Worm (Caenorhabditis elegans): ENCODE data around the gene Y6D1A.1.

Gene Y6D1A.1

DNA sequence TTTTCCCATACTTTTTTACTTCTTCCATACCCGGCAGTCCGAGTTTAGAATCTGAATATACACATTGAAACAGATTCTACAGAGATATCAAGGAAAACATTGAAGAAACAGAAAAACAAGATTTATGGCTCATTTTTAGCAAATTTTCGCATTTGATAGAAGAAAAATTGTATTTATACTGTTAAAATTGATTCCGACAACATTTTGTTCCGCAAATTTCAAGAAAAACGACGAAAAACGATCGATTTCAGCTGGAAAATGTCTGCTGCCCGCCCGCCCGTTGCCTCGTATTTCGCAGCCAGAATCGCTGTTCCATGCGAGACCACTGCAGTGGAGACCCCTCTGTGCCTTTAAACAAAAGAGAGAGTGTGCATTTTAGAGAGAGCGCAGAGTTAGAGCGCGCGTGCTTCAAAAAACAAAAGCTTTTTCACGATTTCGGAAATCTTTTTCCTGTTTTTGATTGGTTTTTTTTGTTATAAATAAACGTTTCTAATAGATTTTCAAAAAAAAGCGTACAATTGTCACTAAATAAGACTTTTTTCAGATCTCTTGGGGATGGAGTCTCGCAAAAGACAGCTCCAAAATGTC, 45.4 kb downstream of the Y6D1A.1 start, which contains the start of the genes patr-1 and dna-2:
Gene patr-1 (minus strand): TSS at position 51 of the 588 bp plus-strand sequence.
Gene dna-2 (plus strand): TSS at position 538 of the 588 bp plus-strand sequence.
- TF ChIP-seq hif-1 (tag; optimal IDR thresholded peaks at IDR 0.05) (peak in 1 of 2 experiments; percentile 32), R02D3.7 (tag; optimal IDR thresholded peaks at IDR 0.05) (no peak), zfp-3 (GFP tag; conservative IDR thresholded peaks at IDR 0.05) (0 out of 2 replicates have a peak, but pooled peaks have one; percentile 30), lin-38 (GFP tag; IDR thresholded peaks at IDR 0.05) (peak; percentile 65), T26A8.4 (GFP tag; IDR thresholded peaks at IDR 0.05) (no peak), nhr-6 (tag; optimal IDR thresholded peaks at IDR 0.05) (peak; percentile 70), attf-4 (tag; optimal IDR thresholded peaks at IDR 0.05) (no peak), lsy-2 (tag; optimal IDR thresholded peaks at IDR 0.05) (peak in 1 of 2 experiments; percentile 86), unc-62 (GFP tag; optimal IDR thresholded peaks at IDR 0.05 in 1 of 2) (peak in 1 of 2 experiments; percentile 59), unc-62 (tag; optimal IDR thresholded peaks at IDR 0.05) (no peak), unc-130 (GFP tag; optimal IDR thresholded peaks at IDR 0.05) (peak; percentile 37), hlh-11 (tag; optimal IDR thresholded peaks at IDR 0.05) (peak; percentile 59), ceh-20 (GFP tag; IDR thresholded peaks at IDR 0.05) (no peak), fkh-10 (GFP tag; optimal IDR thresholded peaks at IDR 0.05) (no peak), hmg-1.1 (GFP tag; IDR thresholded peaks at IDR 0.05) (peak; percentile 64; the same call in 1 of the 2 replicates), nhr-11 (tag; optimal IDR thresholded peaks at IDR 0.05) (peak; percentile 30), mdl-1 (tag; optimal IDR thresholded peaks at IDR 0.05) (peak; percentile 23 to 65), mep-1 (tag; optimal IDR thresholded peaks at IDR 0.05) (peak; percentile 55), nhr-42 (GFP tag; IDR thresholded peaks at IDR 0.05) (peak; percentile 19; the same call in 1 of the 2 replicates), lin-13 (GFP tag; optimal IDR thresholded peaks at IDR 0.05) (peak; percentile 31), hlh-30 (tag; optimal IDR thresholded peaks at IDR 0.05; ENCODE audit: insufficient read depth) (peak; percentile 64), ama-1 (optimal IDR thresholded peaks at IDR 0.05) (peak; percentile 67), vab-7 (GFP tag; IDR thresholded peaks at IDR 0.05) (no peak), nhr-10 (tag; optimal IDR thresholded peaks at IDR 0.05) (no peak), aha-1 (tag) (peak; percentile 98), set-16 (GFP tag; IDR thresholded peaks at IDR 0.05) (0 out of 2 replicates have a peak, but pooled peaks have one; percentile 6), ceh-44 (GFP tag; IDR thresholded peaks at IDR 0.05) (0 out of 2 replicates have a peak, but pooled peaks have one; percentile 59), snpc-1.2 (GFP tag; IDR thresholded peaks at IDR 0.05) (no peak), dpl-1 (GFP tag; optimal IDR thresholded peaks at IDR 0.05) (peak; percentile 85), dve-1 (tag; optimal IDR thresholded peaks at IDR 0.05; ENCODE audit: insufficient read depth) (peak; percentile 37), nhr-28 (tag; optimal IDR thresholded peaks at IDR 0.05) (peak; percentile 28), mes-2 (tag; optimal IDR thresholded peaks at IDR 0.05; ENCODE audit: poor library complexity, severe bottlenecking) (peak; percentile 74)

DNA sequence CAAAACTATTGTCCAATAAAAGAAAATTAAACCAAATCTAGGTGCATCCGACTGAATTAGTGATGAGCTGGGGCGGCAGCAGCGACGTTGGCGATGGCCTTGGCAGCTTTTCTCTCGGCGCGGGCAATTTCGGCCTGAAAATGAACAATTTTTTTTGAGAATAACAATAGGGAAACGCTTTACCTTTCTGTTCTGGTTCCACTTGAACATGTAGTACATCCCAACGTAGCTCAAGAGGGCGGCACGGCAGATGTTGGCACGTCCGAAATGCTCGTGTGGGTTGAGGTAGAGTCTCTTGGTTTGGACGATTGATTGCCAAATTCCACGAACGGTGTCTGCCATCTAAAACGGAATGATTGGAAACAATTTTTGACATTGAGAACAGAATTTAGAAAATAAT, 49.2 kb downstream of the Y6D1A.1 start, which contains the start of gene F44E5.1:
Gene F44E5.1 (minus strand): TSS at position 342 of the 400 bp plus-strand sequence.
- TF ChIP-seq php-3 (GFP tag; IDR thresholded peaks at IDR 0.05) (peak; percentile 62; the same call in 1 of the 2 replicates), lin-38 (GFP tag; IDR thresholded peaks at IDR 0.05) (peak; percentile 46), jun-1 (tag; optimal IDR thresholded peaks at IDR 0.05) (no peak), zfp-3 (GFP tag; conservative IDR thresholded peaks at IDR 0.05) (peak; percentile 59; the same call in 1 of the 2 replicates), daf-19 (GFP tag; conservative IDR thresholded peaks at IDR 0.05) (no peak), zfp-2 (tag; optimal IDR thresholded peaks at IDR 0.05) (no peak), lim-7 (GFP tag; IDR thresholded peaks at IDR 0.05) (no peak), lin-29 (GFP tag; IDR thresholded peaks at IDR 0.05) (no peak), hmg-1.1 (GFP tag; IDR thresholded peaks at IDR 0.05) (0 out of 2 replicates have a peak, but pooled peaks have one; percentile 11), mes-2 (tag; optimal IDR thresholded peaks at IDR 0.05; ENCODE audit: poor library complexity, severe bottlenecking) (peak; percentile 9), ama-1 (optimal IDR thresholded peaks at IDR 0.05) (peak; percentile 86)
